Worm (Caenorhabditis elegans): ENCODE measurements around the gene F22B5.4.

F22B5.4 gene

DNA sequence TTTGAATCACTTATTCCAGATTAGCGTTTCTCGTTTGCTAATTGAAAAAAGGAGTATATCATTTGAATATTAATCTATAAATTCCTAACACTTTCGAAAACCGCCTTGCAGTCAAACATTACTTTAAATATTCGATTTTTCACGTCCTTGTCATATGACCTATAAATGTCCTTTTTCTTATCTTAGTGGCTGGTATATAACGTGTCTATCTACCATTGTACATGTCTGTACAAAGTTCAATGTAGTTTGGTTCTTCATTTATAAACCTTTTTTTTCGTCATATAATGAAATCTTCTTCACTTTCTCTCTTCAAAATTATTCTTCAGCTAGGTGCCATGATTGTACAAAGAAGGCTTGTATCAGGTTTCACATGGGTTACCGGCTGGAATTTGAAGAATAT lies 36.1 kb downstream of the F22B5.4 start, which contains the start of gene gbh-2 (continued):
- peak; percentile 86 for TF ChIP-seq nhr-71 (tag; optimal IDR thresholded peaks at IDR 0.05)
- peak; percentile 89 for TF ChIP-seq elt-2 (tag; optimal IDR thresholded peaks at IDR 0.05)
- no peak for TF ChIP-seq swsn-7 (tag; optimal IDR thresholded peaks at IDR 0.05)
- no peak for TF ChIP-seq ama-1 (optimal IDR thresholded peaks at IDR 0.05)
- no peak for TF ChIP-seq hlh-4 (tag; optimal IDR thresholded peaks at IDR 0.05)
- TF ChIP-seq unc-86 (tag; optimal IDR thresholded peaks at IDR 0.05), result no peak
- no peak for TF ChIP-seq skn-1 (tag; optimal IDR thresholded peaks at IDR 0.05)
- TF ChIP-seq nhr-76 (tag; optimal IDR thresholded peaks at IDR 0.05), result no peak
- TF ChIP-seq ceh-8 (GFP tag; optimal IDR thresholded peaks at IDR 0.05), result no peak
- TF ChIP-seq mep-1 (tag; optimal IDR thresholded peaks at IDR 0.05), result no peak
- TF ChIP-seq zag-1 (tag; optimal IDR thresholded peaks at IDR 0.05), result no peak
- TF ChIP-seq mef-2 (tag; optimal IDR thresholded peaks at IDR 0.05), result no peak
- peak; percentile 39 for TF ChIP-seq blmp-1 (tag; optimal IDR thresholded peaks at IDR 0.05)
- no peak for TF ChIP-seq jun-1 (tag; optimal IDR thresholded peaks at IDR 0.05)
- TF ChIP-seq Y116A8C.19 (tag; optimal IDR thresholded peaks at IDR 0.05; ENCODE audit: borderline replicate concordance), result no peak
- no peak for TF ChIP-seq nhr-12 (tag; optimal IDR thresholded peaks at IDR 0.05)
- no peak for TF ChIP-seq ceh-90 (tag; optimal IDR thresholded peaks at IDR 0.05)
- no peak for TF ChIP-seq egl-13 (tag; optimal IDR thresholded peaks at IDR 0.05)
- no peak for TF ChIP-seq hpl-2 (GFP tag; optimal IDR thresholded peaks at IDR 0.05)
- no peak for TF ChIP-seq ces-1 (GFP tag; optimal IDR thresholded peaks at IDR 0.05)
- no peak for TF ChIP-seq aly-2 (tag; optimal IDR thresholded peaks at IDR 0.05)
- TF ChIP-seq zip-4 (GFP tag; optimal IDR thresholded peaks at IDR 0.05), result no peak

DNA sequence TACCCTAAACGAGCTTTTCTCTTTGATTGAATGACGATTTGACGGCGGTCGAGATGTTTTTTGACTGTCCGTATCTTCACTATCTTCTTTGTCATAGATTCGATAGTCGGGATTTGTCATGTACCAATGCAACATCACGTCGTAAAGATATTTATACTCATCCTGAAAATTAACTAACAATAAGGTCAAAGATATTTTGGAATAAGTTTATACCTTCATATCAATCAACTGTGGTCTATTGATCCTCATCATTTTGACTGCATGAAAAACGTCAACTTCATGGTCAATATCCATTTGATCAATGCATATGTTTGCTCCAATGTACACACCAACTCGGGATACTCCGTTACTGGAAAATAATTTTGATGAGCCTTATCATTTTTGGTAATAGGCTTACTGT lies 38.6 kb downstream of the F22B5.4 start:
- no peak for TF ChIP-seq efl-1 (optimal IDR thresholded peaks at IDR 0.05)
- peak in 1 of 2 experiments; percentile 68 for TF ChIP-seq efl-1 (GFP tag; optimal IDR thresholded peaks at IDR 0.05 in 1 of 2)
- TF ChIP-seq pag-3 (tag; optimal IDR thresholded peaks at IDR 0.05; ENCODE audit: borderline replicate concordance, insufficient read depth), result no peak
- no peak for TF ChIP-seq nhr-71 (tag; optimal IDR thresholded peaks at IDR 0.05)

DNA sequence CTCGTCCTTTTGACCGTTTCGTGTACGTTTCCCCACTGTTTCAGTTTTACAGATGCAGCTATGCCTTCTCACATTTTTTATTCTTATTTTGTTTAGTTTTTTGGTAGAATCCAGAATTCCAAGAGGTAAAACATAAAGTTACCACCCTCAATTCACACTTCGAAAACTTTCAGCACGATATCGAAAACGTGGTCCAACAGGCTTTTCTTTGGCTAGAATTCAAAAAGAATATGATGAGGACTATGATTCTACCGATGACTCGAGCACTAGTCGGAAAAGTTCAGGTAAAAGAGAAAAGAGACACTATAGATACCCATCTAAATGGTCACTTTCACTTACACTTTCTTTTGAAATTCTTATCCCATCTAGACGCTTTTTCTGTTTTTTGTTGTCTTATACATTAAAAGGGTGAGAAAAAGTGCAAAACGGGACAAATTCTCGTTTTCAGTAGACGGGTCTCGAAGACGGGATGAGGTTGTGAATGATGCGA lies 44.8 kb downstream of the F22B5.4 start, which contains the start of gene M05D6.9:
M05D6.9 (plus strand) TSS at position 51 of the 490 bp plus-strand sequence.
- no peak for TF ChIP-seq skn-1 (tag; optimal IDR thresholded peaks at IDR 0.05)
- TF ChIP-seq blmp-1 (tag; optimal IDR thresholded peaks at IDR 0.05), result peak; percentile 64

DNA sequence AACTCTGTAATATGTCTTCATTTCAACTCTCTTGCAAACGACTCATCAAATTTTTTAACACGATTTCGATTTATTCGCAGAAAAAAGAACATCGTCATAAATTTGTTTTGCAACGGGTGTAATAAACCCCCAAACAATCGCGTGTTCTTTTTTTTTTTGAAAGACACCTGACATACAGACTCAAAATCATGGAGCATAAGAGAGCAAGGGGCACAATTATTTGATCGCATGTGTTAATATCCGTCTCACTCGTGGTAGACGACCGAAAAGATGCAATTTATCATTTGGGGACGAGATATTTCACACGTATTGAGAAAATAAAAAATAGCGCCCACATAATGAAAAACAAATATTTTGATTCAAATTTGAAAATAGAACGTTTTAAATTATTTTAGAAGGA lies 46.7 kb downstream of the F22B5.4 start:
- no peak for TF ChIP-seq C04F5.9 (tag; optimal IDR thresholded peaks at IDR 0.05)
- peak; percentile 28 for TF ChIP-seq nhr-71 (tag; optimal IDR thresholded peaks at IDR 0.05)
- peak; percentile 74 for TF ChIP-seq lin-14 (GFP tag; optimal IDR thresholded peaks at IDR 0.05)
- no peak for TF ChIP-seq efl-1 (optimal IDR thresholded peaks at IDR 0.05)
- TF ChIP-seq efl-1 (GFP tag; optimal IDR thresholded peaks at IDR 0.05 in 1 of 2), result peak in 1 of 2 experiments; percentile 58
- TF ChIP-seq rnt-1 (tag; optimal IDR thresholded peaks at IDR 0.05), result peak; percentile 56
- TF ChIP-seq lsy-2 (tag; optimal IDR thresholded peaks at IDR 0.05), result peak in 1 of 2 experiments; percentile 25
- no peak for TF ChIP-seq hpl-2 (GFP tag; optimal IDR thresholded peaks at IDR 0.05)
- TF ChIP-seq nhr-19 (GFP tag; conservative IDR thresholded peaks at IDR 0.05), result 0 out of 2 replicates have a peak, but pooled peaks have one; percentile 31

DNA sequence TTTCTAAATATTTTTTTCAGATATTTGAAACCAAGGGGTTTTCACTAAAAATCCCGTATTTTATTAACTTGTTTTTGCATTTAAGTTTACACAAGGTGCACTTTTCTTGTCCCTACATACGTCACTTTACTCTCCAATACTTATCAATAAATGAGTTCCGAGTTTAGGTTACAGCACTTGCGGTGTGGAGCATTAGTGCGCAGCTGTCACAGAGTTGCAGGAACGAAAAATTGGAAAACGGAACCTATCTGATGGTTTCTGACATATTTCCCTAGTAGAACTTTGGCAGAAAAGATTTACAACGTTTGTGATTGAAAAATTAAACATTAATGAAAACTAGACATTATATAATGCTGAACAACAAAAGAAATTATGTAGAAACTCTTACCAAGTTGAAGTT lies 48.7 kb downstream of the F22B5.4 start:
- TF ChIP-seq lin-15B (tag; optimal IDR thresholded peaks at IDR 0.05), result no peak
- TF ChIP-seq alr-1 (tag; optimal IDR thresholded peaks at IDR 0.05; ENCODE audit: borderline replicate concordance), result no peak
- no peak for TF ChIP-seq lin-14 (GFP tag; optimal IDR thresholded peaks at IDR 0.05)
- no peak for TF ChIP-seq hlh-17 (GFP tag; optimal IDR thresholded peaks at IDR 0.05; ENCODE audit: borderline replicate concordance)
- TF ChIP-seq nhr-28 (tag; optimal IDR thresholded peaks at IDR 0.05), result no peak
- no peak for TF ChIP-seq fkh-10 (GFP tag; optimal IDR thresholded peaks at IDR 0.05)
- no peak for TF ChIP-seq hlh-4 (tag; optimal IDR thresholded peaks at IDR 0.05)
- no peak for TF ChIP-seq unc-30 (tag; optimal IDR thresholded peaks at IDR 0.05)
- no peak for TF ChIP-seq nhr-237 (tag; optimal IDR thresholded peaks at IDR 0.05)
- TF ChIP-seq vab-15 (tag; optimal IDR thresholded peaks at IDR 0.05), result no peak
- no peak for TF ChIP-seq snpc-4 (tag; optimal IDR thresholded peaks at IDR 0.05)
- TF ChIP-seq tlp-1 (tag; optimal IDR thresholded peaks at IDR 0.05), result no peak
- TF ChIP-seq fkh-8 (tag; optimal IDR thresholded peaks at IDR 0.05), result no peak
- no peak for TF ChIP-seq nhr-76 (tag; optimal IDR thresholded peaks at IDR 0.05)
- TF ChIP-seq egl-13 (tag; optimal IDR thresholded peaks at IDR 0.05), result no peak
- TF ChIP-seq sox-4 (tag; optimal IDR thresholded peaks at IDR 0.05), result no peak
- TF ChIP-seq dsc-1 (tag; optimal IDR thresholded peaks at IDR 0.05), result no peak
- TF ChIP-seq elt-3 (tag; optimal IDR thresholded peaks at IDR 0.05), result no peak
- TF ChIP-seq pax-3 (tag; optimal IDR thresholded peaks at IDR 0.05), result no peak
- TF ChIP-seq zag-1 (tag; optimal IDR thresholded peaks at IDR 0.05), result no peak

Data from whole organism, L1 larva.